Fruit fly (Drosophila melanogaster) whole organism, embryonic: ENCODE measurements around the gene Neurl4.

Experiments used
- Atf-2 ChIP-seq: fragments of 200-800 bp; sonication (Bioruptor generic); optimal IDR thresholded peaks from 2 replicates; lab custom pipeline; 2016; ENCODE audit warnings: missing biosample characterization, missing genetic modification characterization
- BtbVII ChIP-seq: fragments of 200-800 bp; sonication (Bioruptor generic); optimal IDR thresholded peaks from 3 replicates; lab custom pipeline; 2017; ENCODE audit warnings: missing biosample characterization, mild to moderate bottlenecking, missing genetic modification characterization
- CG10959 ChIP-seq: fragments of 200-800 bp; sonication (Bioruptor generic); IDR thresholded peaks from 2 replicates; pipeline ENCODE4 v1.3.6; 2022; ENCODE audit warnings: missing biosample characterization, missing genetic modification characterization
- CG11695 ChIP-seq: fragments of 200-800 bp; sonication (Bioruptor generic); IDR thresholded peaks from 3 replicates; pipeline ENCODE4 v1.3.6; 2022; ENCODE audit warnings: missing biosample characterization, missing genetic modification characterization
- CG12071 ChIP-seq: fragments of 200-800 bp; sonication (Bioruptor generic); optimal IDR thresholded peaks from 3 replicates; lab custom pipeline; 2018; ENCODE audit warnings: missing biosample characterization, mild to moderate bottlenecking, missing genetic modification characterization
- CG14014 ChIP-seq: fragments of 200-800 bp; sonication (Bioruptor generic); IDR thresholded peaks from 2 replicates; pipeline ENCODE4 v1.3.6; 2022; ENCODE audit warnings: missing biosample characterization, missing genetic modification characterization
- CG14860 ChIP-seq: fragments of 200-800 bp; sonication (Bioruptor generic); IDR thresholded peaks from 3 replicates; pipeline ENCODE4 v1.3.6; 2022; ENCODE audit warnings: missing biosample characterization, missing genetic modification characterization; ENCODE audit not compliant: partially characterized antibody
- CG15479 ChIP-seq: fragments of 200-800 bp; sonication (Bioruptor generic); optimal IDR thresholded peaks from 3 replicates; lab custom pipeline; 2019; ENCODE audit warnings: missing biosample characterization, mild to moderate bottlenecking, missing genetic modification characterization, moderate library complexity
- CG16813 ChIP-seq: fragments of 200-800 bp; sonication (Bioruptor generic); IDR thresholded peaks from 3 replicates; pipeline ENCODE4 v1.3.6; 2022; ENCODE audit warnings: missing biosample characterization, missing genetic modification characterization; ENCODE audit not compliant: partially characterized antibody
- CG16863 ChIP-seq: fragments of 200-800 bp; sonication (Bioruptor generic); optimal IDR thresholded peaks from 3 replicates; lab custom pipeline; 2016; ENCODE audit warnings: missing biosample characterization, missing genetic modification characterization
- CG17612 ChIP-seq: fragments of 200-800 bp; sonication (Bioruptor generic); IDR thresholded peaks from 2 replicates; pipeline ENCODE4 v1.3.6; 2022; ENCODE audit warnings: missing biosample characterization, missing genetic modification characterization
- CG2712 ChIP-seq: fragments of 200-800 bp; optimal IDR thresholded peaks from 3 replicates; lab custom pipeline; 2019; ENCODE audit warnings: missing biosample characterization, mild to moderate bottlenecking, missing genetic modification characterization, moderate library complexity
- CG31441 ChIP-seq: fragments of 200-800 bp; sonication (Bioruptor generic); IDR thresholded peaks from 2 replicates; pipeline ENCODE4 v1.3.6; 2022; ENCODE audit warnings: missing biosample characterization, missing genetic modification characterization
- CG34422 ChIP-seq: fragments of 200-800 bp; sonication (Bioruptor generic); IDR thresholded peaks from 3 replicates; pipeline ENCODE4 v1.3.6; 2022; ENCODE audit warnings: missing biosample characterization, missing genetic modification characterization
- CG3847 ChIP-seq: fragments of 200-800 bp; sonication (Bioruptor generic); IDR thresholded peaks from 2 replicates; pipeline ENCODE4 v1.3.6; 2022; ENCODE audit warnings: missing biosample characterization, missing genetic modification characterization
- CG4404 ChIP-seq: fragments of 200-800 bp; sonication (Bioruptor generic); IDR thresholded peaks from 2 replicates; pipeline ENCODE4 v1.3.6; 2022; ENCODE audit warnings: missing biosample characterization, missing genetic modification characterization
- CG6813 ChIP-seq: fragments of 200-800 bp; sonication (Bioruptor generic); optimal IDR thresholded peaks from 2 replicates; lab custom pipeline; 2017; ENCODE audit warnings: missing biosample characterization, missing genetic modification characterization, mild to moderate bottlenecking, moderate library complexity, missing genetic modification reagents
- CG8089 ChIP-seq: fragments of 200-800 bp; sonication (Bioruptor generic); optimal IDR thresholded peaks from 3 replicates; lab custom pipeline; 2016; ENCODE audit warnings: missing biosample characterization, missing genetic modification characterization
- CG8290 ChIP-seq, 3 experiments: fragments of 200-800 bp; sonication (Bioruptor generic); optimal IDR thresholded peaks; 2 replicates each; lab custom pipeline; 2016 to 2019; ENCODE audit warnings: missing biosample characterization in 3 of 3, missing genetic modification characterization in 3 of 3, mild to moderate bottlenecking in 2 of 3, moderate library complexity in 1 of 3
- E2f2 ChIP-seq: fragments of 200-800 bp; sonication (Bioruptor generic); IDR thresholded peaks from 2 replicates; pipeline ENCODE4 v1.3.6; 2022; ENCODE audit warnings: missing biosample characterization, missing genetic modification characterization
- GATAe ChIP-seq: fragments of 200-800 bp; sonication (Bioruptor generic); conservative IDR thresholded peaks from 2 replicates; pipeline ENCODE4 v1.3.6; 2022; ENCODE audit warnings: missing biosample characterization, missing genetic modification characterization
- H2.0 ChIP-seq: fragments of 200-800 bp; sonication (Bioruptor generic); IDR thresholded peaks from 2 replicates; pipeline ENCODE4 v1.3.6; 2022; ENCODE audit warnings: missing biosample characterization, missing genetic modification characterization
- Mad ChIP-seq: fragments of 200-800 bp; sonication (Bioruptor generic); optimal IDR thresholded peaks from 2 replicates; lab custom pipeline; 2016; ENCODE audit warnings: missing biosample characterization, missing genetic modification characterization
- Myb ChIP-seq: fragments of 200-800 bp; sonication (Bioruptor generic); optimal IDR thresholded peaks from 2 replicates; lab custom pipeline; 2016; ENCODE audit warnings: missing biosample characterization, missing genetic modification characterization
- Nf-YB ChIP-seq: fragments of 200-800 bp; sonication (Bioruptor generic); optimal IDR thresholded peaks from 3 replicates; lab custom pipeline; 2019; ENCODE audit warnings: missing biosample characterization, mild to moderate bottlenecking, missing genetic modification characterization, moderate library complexity
- Pdp1 ChIP-seq, 2 experiments: fragments of 200-800 bp; sonication (Bioruptor generic); optimal IDR thresholded peaks; 3 replicates each; lab custom pipeline; 2016; ENCODE audit warnings: missing biosample characterization in 2 of 2, missing genetic modification characterization in 2 of 2, mild to moderate bottlenecking in 1 of 2, moderate library complexity in 1 of 2
- Ptx1 ChIP-seq: fragments of 200-800 bp; sonication (Bioruptor generic); IDR thresholded peaks from 2 replicates; pipeline ENCODE4 v1.3.6; 2022; ENCODE audit warnings: missing biosample characterization, missing genetic modification characterization
- Ravus ChIP-seq: fragments of 200-800 bp; sonication (Bioruptor generic); IDR thresholded peaks from 2 replicates; pipeline ENCODE4 v1.3.6; 2022; ENCODE audit warnings: missing biosample characterization, missing genetic modification characterization
- Scr ChIP-seq: fragments of 200-800 bp; sonication (Bioruptor generic); IDR thresholded peaks from 2 replicates; pipeline ENCODE4 v1.3.6; 2022; ENCODE audit warnings: missing biosample characterization, missing genetic modification characterization; ENCODE audit not compliant: partially characterized antibody
- Sox102F ChIP-seq: fragments of 200-800 bp; sonication (Bioruptor generic); optimal IDR thresholded peaks from 2 replicates; lab custom pipeline; 2018; ENCODE audit warnings: missing biosample characterization, mild to moderate bottlenecking, missing genetic modification characterization, moderate library complexity
- TFAM ChIP-seq: fragments of 200-800 bp; sonication (Bioruptor generic); optimal IDR thresholded peaks from 2 replicates; lab custom pipeline; 2017; ENCODE audit warnings: missing biosample characterization, missing genetic modification characterization, inconsistent platforms
- Tbp ChIP-seq: fragments of >200 bp; optimal IDR thresholded peaks from 2 replicates; lab custom pipeline; 2018; ENCODE audit warnings: missing biosample characterization, missing genetic modification characterization
- bcd ChIP-seq: fragments of 200-800 bp; sonication (Bioruptor generic); optimal IDR thresholded peaks from 2 replicates; lab custom pipeline; 2017; ENCODE audit warnings: missing biosample characterization, mild to moderate bottlenecking, missing genetic modification characterization
- chinmo ChIP-seq: fragments of 200-800 bp; sonication (Bioruptor generic); IDR thresholded peaks from 4 replicates; pipeline ENCODE4 v1.3.6; 2022; ENCODE audit warnings: missing biosample characterization, missing genetic modification characterization; ENCODE audit not compliant: partially characterized antibody
- cwo ChIP-seq: fragments of 200-800 bp; sonication (Bioruptor generic); optimal IDR thresholded peaks from 3 replicates; lab custom pipeline; 2017; ENCODE audit warnings: missing biosample characterization, missing genetic modification characterization, mild to moderate bottlenecking, moderate library complexity, missing genetic modification reagents
- dm ChIP-seq: fragments of 200-800 bp; sonication (Bioruptor generic); optimal IDR thresholded peaks from 3 replicates; lab custom pipeline; 2016; ENCODE audit warnings: missing biosample characterization, missing genetic modification characterization
- ewg ChIP-seq: fragments of 200-800 bp; sonication (Bioruptor generic); optimal IDR thresholded peaks from 3 replicates; lab custom pipeline; 2017; ENCODE audit warnings: mild to moderate bottlenecking, missing biosample characterization, missing genetic modification reagents, missing genetic modification characterization
- eyg ChIP-seq: fragments of 200-800 bp; sonication (Bioruptor generic); optimal IDR thresholded peaks from 3 replicates; lab custom pipeline; 2016; ENCODE audit warnings: missing biosample characterization, missing genetic modification characterization
- gcm2 ChIP-seq: fragments of 200-800 bp; sonication (Bioruptor generic); optimal IDR thresholded peaks from 2 replicates; lab custom pipeline; 2016; ENCODE audit warnings: missing biosample characterization, missing genetic modification characterization
- gfzf ChIP-seq: fragments of 200-800 bp; sonication (Bioruptor generic); optimal IDR thresholded peaks from 2 replicates; lab custom pipeline; 2016; ENCODE audit warnings: missing biosample characterization, mild to moderate bottlenecking, missing genetic modification characterization, moderate library complexity
- hkb ChIP-seq, 2 experiments: fragments of 200-800 bp in 1 of 2; fragments of >200 bp in 1 of 2; sonication (Bioruptor generic) in 1 of 2; IDR thresholded peaks in 1 of 2; optimal IDR thresholded peaks in 1 of 2; 2 replicates each; pipeline versions ENCODE4 v1.3.6 to Lab custom; 2017 to 2022; ENCODE audit warnings: missing biosample characterization in 1 of 2, missing genetic modification characterization in 1 of 2
- hth ChIP-seq: fragments of >200 bp; optimal IDR thresholded peaks from 2 replicates; lab custom pipeline; 2017; ENCODE audit warnings: inconsistent platforms
- maf-S ChIP-seq: fragments of 200-800 bp; sonication (Bioruptor generic); optimal IDR thresholded peaks from 2 replicates; lab custom pipeline; 2016; ENCODE audit warnings: missing biosample characterization, missing genetic modification characterization
- mld ChIP-seq: fragments of 200-800 bp; sonication (Bioruptor generic); IDR thresholded peaks from 3 replicates; pipeline ENCODE4 v1.3.6; 2022; ENCODE audit warnings: missing biosample characterization, missing genetic modification characterization; ENCODE audit not compliant: partially characterized antibody
- oc ChIP-seq: fragments of 200-800 bp; sonication (Bioruptor generic); optimal IDR thresholded peaks from 2 replicates; lab custom pipeline; 2018; ENCODE audit warnings: missing biosample characterization, mild to moderate bottlenecking, missing genetic modification characterization, moderate library complexity
- peb ChIP-seq: fragments of 200-800 bp; sonication (Bioruptor generic); IDR thresholded peaks from 2 replicates; pipeline ENCODE4 v1.3.6; 2022; ENCODE audit warnings: missing biosample characterization, missing genetic modification characterization
- toy ChIP-seq: fragments of 200-800 bp; sonication (Bioruptor generic); IDR thresholded peaks from 2 replicates; pipeline ENCODE4 v1.3.6; 2022; ENCODE audit warnings: missing biosample characterization, missing genetic modification characterization
- usp ChIP-seq: fragments of >200 bp; optimal IDR thresholded peaks from 2 replicates; lab custom pipeline; 2017; ENCODE audit warnings: missing biosample characterization, missing genetic modification characterization
- vvl ChIP-seq: fragments of 200-800 bp; sonication (Bioruptor generic); IDR thresholded peaks from 2 replicates; pipeline ENCODE4 v1.3.6; 2022; ENCODE audit warnings: missing biosample characterization, missing genetic modification characterization

Neurl4 gene

dm6 chr3L:14002524-14003135 is 47.1 kb downstream of the Neurl4 start (continued):
- TF ChIP-seq Atf-2 (GFP tag; lab: Kevin White, UChicago) (no peak), oc (peak; percentile 72), Nf-YB (peak; percentile 40), gcm2 (no peak), CG17612 (GFP tag; lab: Robert Waterston, UW) (no peak), bcd (GFP tag; lab: Kevin White, UChicago) (no peak), Tbp (GFP tag; lab: Kevin White, UChicago) (no peak), BtbVII (no peak), dm (GFP tag; lab: Kevin White, UChicago) (peak; percentile 50), Ravus (no peak), CG34422 (GFP tag; lab: Robert Waterston, UW) (peak; percentile 44; the same call in 1 of the 3 replicates), CG4404 (no peak), CG11695 (GFP tag; lab: Robert Waterston, UW) (no peak), Pdp1 (GFP tag; optimal IDR thresholded peaks at IDR 0.05; lab: Kevin White, UChicago) (peak in 1 of 2 experiments; percentile 42), eyg (GFP tag; lab: Kevin White, UChicago) (no peak), CG8290 (GFP tag; optimal IDR thresholded peaks at IDR 0.05; lab: Kevin White, UChicago) (no peak), CG8290 (tag; optimal IDR thresholded peaks at IDR 0.05; lab: Kevin White, UChicago) (peak in 1 of 2 experiments; percentile 75), Mad (GFP tag; lab: Kevin White, UChicago) (no peak), CG2712 (tag; lab: Kevin White, UChicago) (no peak), TFAM (GFP tag; lab: Kevin White, UChicago) (no peak), cwo (GFP tag; lab: Kevin White, UChicago) (no peak), Ptx1 (GFP tag; lab: Robert Waterston, UW) (no peak), CG12071 (GFP tag; lab: Kevin White, UChicago) (no peak), E2f2 (no peak), usp (GFP tag; lab: Kevin White, UChicago) (no peak), H2.0 (no peak), CG14014 (GFP tag; lab: Robert Waterston, UW) (no peak), CG14860 (no peak), chinmo (GFP tag; lab: Robert Waterston, UW) (peak; percentile 85; the same call in 3 of the 4 replicates), CG6813 (no peak), Sox102F (GFP tag; lab: Kevin White, UChicago) (no peak), CG15479 (GFP tag; lab: Kevin White, UChicago) (peak; percentile 51), Myb (no peak), hkb (optimal IDR thresholded peaks at IDR 0.05; lab: Kevin White, UChicago) (no peak), hkb (GFP tag; IDR thresholded peaks at IDR 0.05; lab: Robert Waterston, UW) (no peak; the same call in 1 of the 2 replicates), mld (GFP tag; lab: Robert Waterston, UW) (no peak), CG10959 (no peak), peb (GFP tag; lab: Robert Waterston, UW) (no peak), CG31441 (GFP tag; lab: Robert Waterston, UW) (0 out of 2 replicates have a peak, but pooled peaks have one; percentile 20), CG16863 (no peak), CG8089 (GFP tag; lab: Kevin White, UChicago) (no peak), vvl (GFP tag; lab: Robert Waterston, UW) (peak; percentile 54), gfzf (GFP tag; lab: Kevin White, UChicago) (peak; percentile 72), GATAe (GFP tag; lab: Robert Waterston, UW) (no peak), ewg (peak; percentile 90), maf-S (GFP tag; lab: Kevin White, UChicago) (no peak), CG16813 (no peak), CG3847 (GFP tag; lab: Robert Waterston, UW) (no peak), hth (lab: Kevin White, UChicago) (no peak), toy (GFP tag; lab: Robert Waterston, UW) (no peak), Scr (GFP tag; lab: Robert Waterston, UW) (peak; percentile 19; the same call in 1 of the 2 replicates)
